Fruit fly (Drosophila melanogaster): ENCODE results near the gene CG13603.

Gene CG13603

dm6 chr3R:23986479-23986930 is at the start of gene CG13603, which contains the start of gene CG5902:
Gene CG13603 (minus strand): TSS chr3R:23986569.
Gene CG5902 (plus strand): TSS chr3R:23986642.
- TF ChIP-seq EcR (GFP tag; optimal IDR thresholded peaks at IDR 0.05), result peak; percentile 70
- TF ChIP-seq CG32121 (GFP tag; IDR thresholded peaks at IDR 0.05), result peak; percentile 42; the same call in 1 of the 2 replicates
- no peak for TF ChIP-seq CG10348 (GFP tag; IDR thresholded peaks at IDR 0.05)
- TF ChIP-seq CG15710 (tag; optimal IDR thresholded peaks at IDR 0.05), result peak; percentile 16
- peak; percentile 30 for TF ChIP-seq Ets98B (GFP tag; IDR thresholded peaks at IDR 0.05)
- TF ChIP-seq CG14655 (GFP tag; optimal IDR thresholded peaks at IDR 0.05), result no peak
- TF ChIP-seq gl (tag; optimal IDR thresholded peaks at IDR 0.05), result peak; percentile 48
- no peak for TF ChIP-seq CG9948 (tag; optimal IDR thresholded peaks at IDR 0.05)
- no peak for TF ChIP-seq Pif1B (GFP tag; optimal IDR thresholded peaks at IDR 0.05)
- TF ChIP-seq CG8159 (tag; optimal IDR thresholded peaks at IDR 0.05), result no peak
- TF ChIP-seq rn (GFP tag; IDR thresholded peaks at IDR 0.05), result 0 out of 2 replicates have a peak, but pooled peaks have one; percentile 8
- TF ChIP-seq Snoo (tag; optimal IDR thresholded peaks at IDR 0.05), result no peak
- TF ChIP-seq D1 (tag; optimal IDR thresholded peaks at IDR 0.05), result no peak
- TF ChIP-seq fd96Ca (GFP tag; IDR thresholded peaks at IDR 0.05), result peak; percentile 57; the same call in 1 of the 3 replicates

- TF ChIP-seq Pif1B (GFP tag; optimal IDR thresholded peaks at IDR 0.05) (no peak), rn (GFP tag; IDR thresholded peaks at IDR 0.05) (no peak), CG14655 (GFP tag; optimal IDR thresholded peaks at IDR 0.05) (no peak), CG9948 (tag; optimal IDR thresholded peaks at IDR 0.05) (no peak), Ets98B (GFP tag; IDR thresholded peaks at IDR 0.05) (no peak), CG32121 (GFP tag; IDR thresholded peaks at IDR 0.05) (no peak), CG8301 (tag; optimal IDR thresholded peaks at IDR 0.05) (no peak), CG17806 (tag; optimal IDR thresholded peaks at IDR 0.05) (no peak), CG12605 (GFP tag; IDR thresholded peaks at IDR 0.05) (no peak), D1 (tag; optimal IDR thresholded peaks at IDR 0.05) (no peak), CG10348 (GFP tag; IDR thresholded peaks at IDR 0.05) (no peak), Pif1A (GFP tag; optimal IDR thresholded peaks at IDR 0.05) (no peak)
Measured at dm6 chr3R:24031825-24032523, 45.6 kb upstream of the CG13603 start, which contains the start of the genes KrT95D and Mettl3. Gene KrT95D (minus strand): TSS chr3R:24031827. Gene Mettl3 (plus strand): TSS chr3R:24032157.

dm6 chr3R:24031019-24031824 is 44.9 kb upstream of the CG13603 start:
- TF ChIP-seq CG32121 (GFP tag; IDR thresholded peaks at IDR 0.05) (peak; percentile 57; the same call in 1 of the 2 replicates), Pif1B (GFP tag; optimal IDR thresholded peaks at IDR 0.05) (peak; percentile 66), CG10348 (GFP tag; IDR thresholded peaks at IDR 0.05) (no peak), Ets98B (GFP tag; IDR thresholded peaks at IDR 0.05) (peak; percentile 61), CG34367 (tag; optimal IDR thresholded peaks at IDR 0.05) (no peak), CG14655 (GFP tag; optimal IDR thresholded peaks at IDR 0.05) (no peak), Pif1A (GFP tag; optimal IDR thresholded peaks at IDR 0.05) (peak; percentile 20), CG9948 (tag; optimal IDR thresholded peaks at IDR 0.05) (no peak), EcR (GFP tag; optimal IDR thresholded peaks at IDR 0.05) (peak; percentile 61), CG4496 (GFP tag; IDR thresholded peaks at IDR 0.05) (peak; percentile 71), CG15710 (tag; optimal IDR thresholded peaks at IDR 0.05) (peak; percentile 15), CG13204 (GFP tag; optimal IDR thresholded peaks at IDR 0.05) (peak; percentile 76), CG8159 (tag; optimal IDR thresholded peaks at IDR 0.05) (peak; percentile 20), CG12605 (GFP tag; IDR thresholded peaks at IDR 0.05) (no peak), rn (GFP tag; IDR thresholded peaks at IDR 0.05) (no peak), CG17806 (tag; optimal IDR thresholded peaks at IDR 0.05) (no peak), fd96Ca (GFP tag; IDR thresholded peaks at IDR 0.05) (peak; percentile 51; the same call in 2 of the 3 replicates), Snoo (tag; optimal IDR thresholded peaks at IDR 0.05) (no peak), CG8301 (tag; optimal IDR thresholded peaks at IDR 0.05) (no peak)

- no peak for TF ChIP-seq EcR (GFP tag; optimal IDR thresholded peaks at IDR 0.05)
- TF ChIP-seq Pif1A (GFP tag; optimal IDR thresholded peaks at IDR 0.05), result no peak
- no peak for TF ChIP-seq CG34367 (tag; optimal IDR thresholded peaks at IDR 0.05)
- no peak for TF ChIP-seq D1 (tag; optimal IDR thresholded peaks at IDR 0.05)
- TF ChIP-seq Snoo (tag; optimal IDR thresholded peaks at IDR 0.05), result no peak
- no peak for TF ChIP-seq CG12605 (GFP tag; IDR thresholded peaks at IDR 0.05)
Measured at dm6 chr3R:24027222-24027621, 40.9 kb upstream of the CG13603 start.

- TF ChIP-seq Ets98B (GFP tag; IDR thresholded peaks at IDR 0.05) (no peak), CG4496 (GFP tag; IDR thresholded peaks at IDR 0.05) (no peak), CG32121 (GFP tag; IDR thresholded peaks at IDR 0.05) (peak; percentile 54), CG13204 (GFP tag; optimal IDR thresholded peaks at IDR 0.05) (no peak), fd96Ca (GFP tag; IDR thresholded peaks at IDR 0.05) (0 out of 3 replicates have a peak, but pooled peaks have one; percentile 14), D1 (tag; optimal IDR thresholded peaks at IDR 0.05) (no peak)
Measured at dm6 chr3R:24026503-24026902, 40.1 kb upstream of the CG13603 start.

Data from whole organism, pupa.